Fruit fly (Drosophila melanogaster) whole organism, embryonic: ENCODE results near the gene SecCl.

Experiments
- Atf6 ChIP-seq: fragments of 200-800 bp; sonication (Bioruptor generic); IDR thresholded peaks from 2 replicates; pipeline ENCODE4 v1.3.6; 2022; ENCODE audit warnings: missing biosample characterization, missing genetic modification characterization
- CG10654 ChIP-seq: fragments of 200-800 bp; sonication (Bioruptor generic); optimal IDR thresholded peaks from 2 replicates; lab custom pipeline; 2016; ENCODE audit warnings: missing biosample characterization, missing genetic modification characterization
- CG10959 ChIP-seq: fragments of 200-800 bp; sonication (Bioruptor generic); IDR thresholded peaks from 2 replicates; pipeline ENCODE4 v1.3.6; 2022; ENCODE audit warnings: missing biosample characterization, missing genetic modification characterization
- CG11085 ChIP-seq: fragments of 200-800 bp; sonication (Bioruptor generic); IDR thresholded peaks from 2 replicates; pipeline ENCODE4 v1.3.6; 2022; ENCODE audit warnings: missing biosample characterization, missing genetic modification characterization
- CG12155 ChIP-seq: fragments of 200-800 bp; sonication (Bioruptor generic); optimal IDR thresholded peaks from 3 replicates; lab custom pipeline; 2016; ENCODE audit warnings: missing biosample characterization, missing genetic modification characterization
- CG13775 ChIP-seq: fragments of 200-800 bp; sonication (Bioruptor generic); optimal IDR thresholded peaks from 3 replicates; lab custom pipeline; 2017; ENCODE audit warnings: missing biosample characterization, mild to moderate bottlenecking, missing genetic modification characterization
- CG16813 ChIP-seq: fragments of 200-800 bp; sonication (Bioruptor generic); IDR thresholded peaks from 3 replicates; pipeline ENCODE4 v1.3.6; 2022; ENCODE audit warnings: missing biosample characterization, missing genetic modification characterization; ENCODE audit not compliant: partially characterized antibody
- CG16815 ChIP-seq: fragments of 200-800 bp; sonication (Bioruptor generic); optimal IDR thresholded peaks from 3 replicates; lab custom pipeline; 2017; ENCODE audit warnings: missing biosample characterization, mild to moderate bottlenecking, missing genetic modification characterization
- CG17385 ChIP-seq: fragments of 200-800 bp; sonication (Bioruptor generic); optimal IDR thresholded peaks from 3 replicates; lab custom pipeline; 2018; ENCODE audit warnings: missing biosample characterization, mild to moderate bottlenecking, missing genetic modification characterization
- CG17829 ChIP-seq: fragments of 200-800 bp; optimal IDR thresholded peaks from 2 replicates; lab custom pipeline; 2019; ENCODE audit warnings: missing biosample characterization, mild to moderate bottlenecking, missing genetic modification characterization, moderate library complexity
- CG1792 ChIP-seq: fragments of 200-800 bp; sonication (Bioruptor generic); optimal IDR thresholded peaks from 2 replicates; lab custom pipeline; 2016; ENCODE audit warnings: missing biosample characterization, missing genetic modification characterization
- CG2875 ChIP-seq: fragments of 200-800 bp; sonication (Bioruptor generic); optimal IDR thresholded peaks from 2 replicates; lab custom pipeline; 2017; ENCODE audit warnings: missing biosample characterization, mild to moderate bottlenecking, missing genetic modification characterization, missing genetic modification reagents
- CG5245 ChIP-seq: fragments of 200-800 bp; sonication (Bioruptor generic); optimal IDR thresholded peaks from 3 replicates; lab custom pipeline; 2016; ENCODE audit warnings: missing biosample characterization, missing genetic modification characterization
- CG5953 ChIP-seq: fragments of 200-800 bp; sonication (Bioruptor generic); IDR thresholded peaks from 2 replicates; pipeline ENCODE4 v1.3.6; 2022; ENCODE audit warnings: missing biosample characterization, missing genetic modification characterization
- CG7745 ChIP-seq: fragments of 200-800 bp; sonication (Bioruptor generic); optimal IDR thresholded peaks from 2 replicates; lab custom pipeline; 2018; ENCODE audit warnings: missing biosample characterization, mild to moderate bottlenecking, missing genetic modification characterization, moderate library complexity
- CG7963 ChIP-seq: fragments of 200-800 bp; sonication (Bioruptor generic); IDR thresholded peaks from 3 replicates; pipeline ENCODE4 v1.3.6; 2022; ENCODE audit warnings: missing biosample characterization, missing genetic modification characterization; ENCODE audit not compliant: partially characterized antibody
- CG8944 ChIP-seq: fragments of 200-800 bp; sonication (Bioruptor generic); optimal IDR thresholded peaks from 3 replicates; lab custom pipeline; 2016; ENCODE audit warnings: missing biosample characterization, missing genetic modification characterization
- CG9215 ChIP-seq: fragments of 200-800 bp; sonication (Bioruptor generic); IDR thresholded peaks from 2 replicates; pipeline ENCODE4 v1.3.6; 2022; ENCODE audit warnings: missing biosample characterization, missing genetic modification characterization
- CG9609 ChIP-seq: fragments of 200-800 bp; sonication (Bioruptor generic); optimal IDR thresholded peaks from 3 replicates; lab custom pipeline; 2016; ENCODE audit warnings: missing biosample characterization, missing genetic modification characterization
- CG9727 ChIP-seq: fragments of 200-800 bp; sonication (Bioruptor generic); optimal IDR thresholded peaks from 3 replicates; lab custom pipeline; 2017; ENCODE audit warnings: missing biosample characterization, mild to moderate bottlenecking, missing genetic modification characterization
- CHES-1-like ChIP-seq: fragments of 200-800 bp; sonication (Bioruptor generic); optimal IDR thresholded peaks from 2 replicates; lab custom pipeline; 2016; ENCODE audit warnings: missing biosample characterization, missing genetic modification characterization
- D19A ChIP-seq: fragments of 200-800 bp; optimal IDR thresholded peaks from 3 replicates; lab custom pipeline; 2019; ENCODE audit warnings: missing biosample characterization, mild to moderate bottlenecking, missing genetic modification characterization, moderate library complexity
- Dad ChIP-seq: fragments of 200-800 bp; sonication (Bioruptor generic); optimal IDR thresholded peaks from 3 replicates; lab custom pipeline; 2016; ENCODE audit warnings: missing biosample characterization, missing genetic modification characterization
- Dip3 ChIP-seq: fragments of 200-800 bp; sonication (Bioruptor generic); optimal IDR thresholded peaks from 3 replicates; lab custom pipeline; 2016; ENCODE audit warnings: missing biosample characterization, missing genetic modification characterization
- Doc2 ChIP-seq: fragments of 200-800 bp; sonication (Bioruptor generic); IDR thresholded peaks from 2 replicates; pipeline ENCODE4 v1.3.6; 2022; ENCODE audit warnings: missing biosample characterization, missing genetic modification characterization
- GATAe ChIP-seq: fragments of 200-800 bp; sonication (Bioruptor generic); conservative IDR thresholded peaks from 2 replicates; pipeline ENCODE4 v1.3.6; 2022; ENCODE audit warnings: missing biosample characterization, missing genetic modification characterization
- Hand ChIP-seq: fragments of 200-800 bp; sonication (Bioruptor generic); optimal IDR thresholded peaks from 2 replicates; lab custom pipeline; 2017; ENCODE audit warnings: mild to moderate bottlenecking, missing biosample characterization, missing genetic modification reagents, missing genetic modification characterization
- Lhr ChIP-seq: fragments of 200-800 bp; sonication (Bioruptor generic); optimal IDR thresholded peaks from 3 replicates; lab custom pipeline; 2017; ENCODE audit warnings: mild to moderate bottlenecking, missing biosample characterization, missing genetic modification reagents, missing genetic modification characterization
- MTF-1 ChIP-seq: fragments of 200-800 bp; sonication (Bioruptor generic); optimal IDR thresholded peaks from 2 replicates; lab custom pipeline; 2018; ENCODE audit warnings: missing biosample characterization, mild to moderate bottlenecking, missing genetic modification characterization, borderline replicate concordance
- NC2α ChIP-seq: fragments of 200-800 bp; sonication (Bioruptor generic); optimal IDR thresholded peaks from 2 replicates; lab custom pipeline; 2016; ENCODE audit warnings: missing biosample characterization, missing genetic modification characterization
- Nf-YC ChIP-seq: fragments of 200-800 bp; optimal IDR thresholded peaks from 3 replicates; lab custom pipeline; 2019; ENCODE audit warnings: missing biosample characterization, mild to moderate bottlenecking, missing genetic modification characterization, moderate library complexity
- Pdp1 ChIP-seq, 2 experiments: fragments of 200-800 bp; sonication (Bioruptor generic); optimal IDR thresholded peaks; 3 replicates each; lab custom pipeline; 2016; ENCODE audit warnings: missing biosample characterization in 2 of 2, missing genetic modification characterization in 2 of 2, mild to moderate bottlenecking in 1 of 2, moderate library complexity in 1 of 2
- Rx ChIP-seq: fragments of 200-800 bp; sonication (Bioruptor generic); IDR thresholded peaks from 2 replicates; pipeline ENCODE4 v1.3.6; 2022; ENCODE audit warnings: missing biosample characterization, missing genetic modification characterization
- Sry-β ChIP-seq: fragments of 200-800 bp; sonication (Bioruptor generic); optimal IDR thresholded peaks from 2 replicates; lab custom pipeline; 2018; ENCODE audit warnings: missing biosample characterization, mild to moderate bottlenecking, missing genetic modification characterization, moderate library complexity
- abd-A ChIP-seq: fragments of 200-800 bp; sonication (Bioruptor generic); optimal IDR thresholded peaks from 3 replicates; lab custom pipeline; 2019; ENCODE audit warnings: missing biosample characterization, mild to moderate bottlenecking, missing genetic modification characterization, moderate library complexity
- chm ChIP-seq: fragments of 200-800 bp; sonication (Bioruptor generic); IDR thresholded peaks from 2 replicates; pipeline ENCODE4 v1.3.6; 2022; ENCODE audit warnings: missing biosample characterization, missing genetic modification characterization
- dimm ChIP-seq: fragments of 200-800 bp; sonication (Bioruptor generic); IDR thresholded peaks from 2 replicates; pipeline ENCODE4 v1.3.6; 2022; ENCODE audit warnings: missing biosample characterization, missing genetic modification characterization
- dm ChIP-seq: fragments of 200-800 bp; sonication (Bioruptor generic); optimal IDR thresholded peaks from 3 replicates; lab custom pipeline; 2016; ENCODE audit warnings: missing biosample characterization, missing genetic modification characterization
- dmrt99B ChIP-seq: fragments of 200-800 bp; sonication (Bioruptor generic); optimal IDR thresholded peaks from 2 replicates; lab custom pipeline; 2018; ENCODE audit warnings: missing biosample characterization, mild to moderate bottlenecking, missing genetic modification characterization, moderate library complexity
- eyg ChIP-seq: fragments of 200-800 bp; sonication (Bioruptor generic); optimal IDR thresholded peaks from 3 replicates; lab custom pipeline; 2016; ENCODE audit warnings: missing biosample characterization, missing genetic modification characterization
- gsb-n ChIP-seq: fragments of 200-800 bp; sonication (Bioruptor generic); optimal IDR thresholded peaks from 3 replicates; lab custom pipeline; 2018; ENCODE audit warnings: missing biosample characterization, mild to moderate bottlenecking, missing genetic modification characterization
- jing ChIP-seq: fragments of 200-800 bp; sonication (Bioruptor generic); optimal IDR thresholded peaks from 2 replicates; lab custom pipeline; 2018; ENCODE audit warnings: missing biosample characterization, mild to moderate bottlenecking, missing genetic modification characterization
- nerfin-2 ChIP-seq: fragments of 200-800 bp; sonication (Bioruptor generic); IDR thresholded peaks from 2 replicates; pipeline ENCODE4 v1.3.6; 2022; ENCODE audit warnings: missing biosample characterization, missing genetic modification characterization; ENCODE audit not compliant: partially characterized antibody
- onecut ChIP-seq: fragments of 200-800 bp; sonication (Bioruptor generic); IDR thresholded peaks from 2 replicates; pipeline ENCODE4 v1.3.6; 2022; ENCODE audit warnings: missing biosample characterization, missing genetic modification characterization
- org-1 ChIP-seq: fragments of 200-800 bp; sonication (Bioruptor generic); optimal IDR thresholded peaks from 2 replicates; lab custom pipeline; 2017; ENCODE audit warnings: missing biosample characterization, missing genetic modification characterization
- otp ChIP-seq: fragments of 200-800 bp; sonication (Bioruptor generic); IDR thresholded peaks from 3 replicates; pipeline ENCODE4, ENCODE4 v1.3.6; 2022; ENCODE audit warnings: missing biosample characterization, missing genetic modification characterization
- pho ChIP-seq: fragments of 200-800 bp; sonication (Bioruptor generic); optimal IDR thresholded peaks from 2 replicates; lab custom pipeline; 2016; ENCODE audit warnings: missing biosample characterization, missing genetic modification characterization
- run ChIP-seq: fragments of 200-800 bp; sonication (Bioruptor generic); optimal IDR thresholded peaks from 3 replicates; lab custom pipeline; 2018; ENCODE audit warnings: missing biosample characterization, mild to moderate bottlenecking, missing genetic modification characterization
- sd ChIP-seq: fragments of 200-800 bp; sonication (Bioruptor generic); optimal IDR thresholded peaks from 3 replicates; lab custom pipeline; 2018; ENCODE audit warnings: missing biosample characterization, mild to moderate bottlenecking, missing genetic modification characterization, moderate library complexity
- sima ChIP-seq: fragments of 200-800 bp; sonication (Bioruptor generic); optimal IDR thresholded peaks from 2 replicates; lab custom pipeline; 2016; ENCODE audit warnings: missing biosample characterization, missing genetic modification characterization
- yki ChIP-seq: fragments of >200 bp; optimal IDR thresholded peaks from 3 replicates; lab custom pipeline; 2018

Gene SecCl

DNA sequence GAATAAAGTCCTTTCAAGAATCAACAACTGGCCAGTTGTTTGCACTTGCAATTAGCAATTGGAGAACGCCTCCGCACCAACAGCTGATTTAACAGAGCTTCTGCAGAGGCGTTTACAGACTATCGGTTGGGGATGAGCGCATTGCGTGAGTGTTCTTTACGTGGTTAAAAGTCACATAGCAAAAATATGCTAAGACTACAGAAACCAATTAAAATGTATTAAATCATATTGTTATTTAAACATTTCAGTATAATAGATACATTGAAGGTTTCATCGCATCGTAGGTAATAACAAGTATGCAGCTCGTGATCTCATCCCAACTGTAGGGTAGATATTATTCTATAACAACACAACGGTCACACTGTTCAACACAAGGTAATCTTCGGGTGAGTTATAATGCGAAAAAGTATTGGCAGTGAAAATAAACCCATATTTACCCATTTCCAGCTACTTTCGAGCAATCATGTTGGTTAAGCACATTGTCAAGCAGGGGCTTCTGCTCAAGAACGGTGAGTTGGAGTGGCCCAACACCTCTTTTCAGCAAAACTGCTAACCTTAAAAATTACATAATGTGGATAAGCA lies 44.7 kb upstream of the SecCl start, which contains the start of the genes Sec3 and COX7B (continued):
- TF ChIP-seq Nf-YC (peak; percentile 72), CG17829 (tag; lab: Kevin White, UChicago) (peak; percentile 79), org-1 (GFP tag; lab: Kevin White, UChicago) (no peak), CG9727 (GFP tag; lab: Kevin White, UChicago) (peak; percentile 62), nerfin-2 (GFP tag; lab: Robert Waterston, UW) (peak; percentile 79), CG13775 (GFP tag; lab: Kevin White, UChicago) (peak; percentile 67), CG2875 (GFP tag; lab: Kevin White, UChicago) (no peak), sima (no peak), dmrt99B (peak; percentile 53), CG11085 (no peak), CHES-1-like (peak; percentile 38), NC2α (GFP tag; lab: Kevin White, UChicago) (no peak), chm (GFP tag; lab: Robert Waterston, UW) (no peak), yki (lab: Kevin White, UChicago) (no peak), D19A (tag; lab: Kevin White, UChicago) (peak; percentile 60), sd (tag; lab: Kevin White, UChicago) (peak; percentile 48), CG9609 (GFP tag; lab: Kevin White, UChicago) (peak; percentile 26), otp (peak; percentile 56; the same call in 1 of the 3 replicates), Dad (GFP tag; lab: Kevin White, UChicago) (peak; percentile 67), CG8944 (GFP tag; lab: Kevin White, UChicago) (no peak), Sry-β (GFP tag; lab: Kevin White, UChicago) (peak; percentile 65), CG17385 (peak; percentile 47), dimm (no peak), CG1792 (GFP tag; lab: Kevin White, UChicago) (no peak), CG10654 (peak; percentile 43), CG7745 (no peak), Pdp1 (GFP tag; optimal IDR thresholded peaks at IDR 0.05; lab: Kevin White, UChicago) (peak; percentile 64 to 96), Hand (GFP tag; lab: Kevin White, UChicago) (no peak), pho (GFP tag; lab: Kevin White, UChicago) (peak; percentile 55), Lhr (peak; percentile 71), jing (no peak), CG12155 (GFP tag; lab: Kevin White, UChicago) (peak; percentile 71), eyg (GFP tag; lab: Kevin White, UChicago) (no peak), CG16815 (GFP tag; lab: Kevin White, UChicago) (peak; percentile 26), CG10959 (GFP tag; lab: Robert Waterston, UW) (no peak), GATAe (GFP tag; lab: Robert Waterston, UW) (no peak), MTF-1 (no peak), Doc2 (GFP tag; lab: Robert Waterston, UW) (no peak), abd-A (tag; lab: Kevin White, UChicago) (no peak), Dip3 (GFP tag; lab: Kevin White, UChicago) (peak; percentile 43), onecut (GFP tag; lab: Robert Waterston, UW) (peak; percentile 11; the same call in 1 of the 2 replicates), gsb-n (tag; lab: Kevin White, UChicago) (peak; percentile 50), CG16813 (peak; percentile 95), dm (peak; percentile 46), CG9215 (GFP tag; lab: Robert Waterston, UW) (peak; percentile 61), Rx (no peak), CG7963 (GFP tag; lab: Robert Waterston, UW) (peak; percentile 41; the same call in 2 of the 3 replicates), Atf6 (GFP tag; lab: Robert Waterston, UW) (0 out of 2 replicates have a peak, but pooled peaks have one; percentile 29), run (tag; lab: Kevin White, UChicago) (peak; percentile 5), CG5953 (no peak), CG5245 (no peak)
